Worm (Caenorhabditis elegans): ENCODE results near the gene F14F9.3.

Gene F14F9.3

ce11 chrV:5130018-5130417 lies 8.0 kb upstream of the F14F9.3 start, which contains the start of gene F14F9.8:
F14F9.8 (plus strand) TSS chrV:5130318.
- TF ChIP-seq dao-5 (tag; optimal IDR thresholded peaks at IDR 0.05) (no peak), W03F9.2 (tag; optimal IDR thresholded peaks at IDR 0.05) (no peak), him-1 (tag; optimal IDR thresholded peaks at IDR 0.05) (no peak)

ce11 chrV:5131380-5131779 lies 6.6 kb upstream of the F14F9.3 start:
- TF ChIP-seq dao-5 (tag; optimal IDR thresholded peaks at IDR 0.05) (no peak), W03F9.2 (tag; optimal IDR thresholded peaks at IDR 0.05) (peak; percentile 29), him-1 (tag; optimal IDR thresholded peaks at IDR 0.05) (no peak)

- TF ChIP-seq W03F9.2 (tag; optimal IDR thresholded peaks at IDR 0.05), result no peak
Observed at ce11 chrV:5132441-5132840, 5.6 kb upstream of the F14F9.3 start, which contains the start of gene F14F9.4. F14F9.4 (plus strand) TSS chrV:5132741.

ce11 chrV:5143785-5144184 lies 5.8 kb downstream of the F14F9.3 start, which contains the start of gene srh-129:
srh-129 (minus strand) TSS chrV:5143885.
- no peak for TF ChIP-seq him-1 (tag; optimal IDR thresholded peaks at IDR 0.05)
- TF ChIP-seq dao-5 (tag; optimal IDR thresholded peaks at IDR 0.05), result no peak
- no peak for TF ChIP-seq W03F9.2 (tag; optimal IDR thresholded peaks at IDR 0.05)

- TF ChIP-seq him-1 (tag; optimal IDR thresholded peaks at IDR 0.05) (no peak), dao-5 (tag; optimal IDR thresholded peaks at IDR 0.05) (no peak), W03F9.2 (tag; optimal IDR thresholded peaks at IDR 0.05) (no peak)
Observed at ce11 chrV:5144541-5144940, 6.5 kb downstream of the F14F9.3 start, which contains the start of gene F14F9.2. F14F9.2 (plus strand) TSS chrV:5144841.

ce11 chrV:5146394-5146793 lies 8.4 kb downstream of the F14F9.3 start, which contains the start of gene F14F9.6:
F14F9.6 (minus strand) TSS chrV:5146494.
- TF ChIP-seq dao-5 (tag; optimal IDR thresholded peaks at IDR 0.05) (no peak), him-1 (tag; optimal IDR thresholded peaks at IDR 0.05) (no peak), W03F9.2 (tag; optimal IDR thresholded peaks at IDR 0.05) (no peak)

ce11 chrV:5150880-5151279 lies 12.9 kb downstream of the F14F9.3 start, which contains the start of gene srh-130:
srh-130 (plus strand) TSS chrV:5151180.
- TF ChIP-seq dao-5 (tag; optimal IDR thresholded peaks at IDR 0.05), result no peak

ce11 chrV:5155516-5155915 lies 17.5 kb downstream of the F14F9.3 start, which contains the start of gene srx-38:
srx-38 (minus strand) TSS chrV:5155616.
- TF ChIP-seq W03F9.2 (tag; optimal IDR thresholded peaks at IDR 0.05) (no peak), dao-5 (tag; optimal IDR thresholded peaks at IDR 0.05) (no peak), him-1 (tag; optimal IDR thresholded peaks at IDR 0.05) (no peak)

- no peak for TF ChIP-seq dao-5 (tag; optimal IDR thresholded peaks at IDR 0.05)
- no peak for TF ChIP-seq W03F9.2 (tag; optimal IDR thresholded peaks at IDR 0.05)
- TF ChIP-seq him-1 (tag; optimal IDR thresholded peaks at IDR 0.05), result no peak
Observed at ce11 chrV:5157660-5158059, 19.6 kb downstream of the F14F9.3 start, which contains the start of gene srx-39. srx-39 (minus strand) TSS chrV:5157760.

- no peak for TF ChIP-seq W03F9.2 (tag; optimal IDR thresholded peaks at IDR 0.05)
- TF ChIP-seq dao-5 (tag; optimal IDR thresholded peaks at IDR 0.05), result no peak
- no peak for TF ChIP-seq him-1 (tag; optimal IDR thresholded peaks at IDR 0.05)
Observed at ce11 chrV:5158302-5158701, 20.3 kb downstream of the F14F9.3 start, which contains the start of gene abu-15. abu-15 (plus strand) TSS chrV:5158602.

- TF ChIP-seq W03F9.2 (tag; optimal IDR thresholded peaks at IDR 0.05), result no peak
- no peak for TF ChIP-seq dao-5 (tag; optimal IDR thresholded peaks at IDR 0.05)
- no peak for TF ChIP-seq him-1 (tag; optimal IDR thresholded peaks at IDR 0.05)
Observed at ce11 chrV:5161792-5162191, 23.8 kb downstream of the F14F9.3 start, which contains the start of gene abu-6. abu-6 (minus strand) TSS chrV:5161892.

- TF ChIP-seq dao-5 (tag; optimal IDR thresholded peaks at IDR 0.05), result no peak
- TF ChIP-seq W03F9.2 (tag; optimal IDR thresholded peaks at IDR 0.05), result no peak
- TF ChIP-seq him-1 (tag; optimal IDR thresholded peaks at IDR 0.05), result no peak
Observed at ce11 chrV:5164682-5165081, 26.7 kb downstream of the F14F9.3 start, which contains the start of gene abu-7. abu-7 (minus strand) TSS chrV:5164782.

- no peak for TF ChIP-seq W03F9.2 (tag; optimal IDR thresholded peaks at IDR 0.05)
- no peak for TF ChIP-seq him-1 (tag; optimal IDR thresholded peaks at IDR 0.05)
- no peak for TF ChIP-seq dao-5 (tag; optimal IDR thresholded peaks at IDR 0.05)
Observed at ce11 chrV:5165426-5165825, 27.4 kb downstream of the F14F9.3 start, which contains the start of gene srw-140. srw-140 (plus strand) TSS chrV:5165726.

- TF ChIP-seq him-1 (tag; optimal IDR thresholded peaks at IDR 0.05) (no peak), dao-5 (tag; optimal IDR thresholded peaks at IDR 0.05) (no peak), W03F9.2 (tag; optimal IDR thresholded peaks at IDR 0.05) (no peak)
Observed at ce11 chrV:5169586-5169985, 31.6 kb downstream of the F14F9.3 start, which contains the start of gene srt-64. srt-64 (minus strand) TSS chrV:5169686.

- TF ChIP-seq W03F9.2 (tag; optimal IDR thresholded peaks at IDR 0.05) (no peak), dao-5 (tag; optimal IDR thresholded peaks at IDR 0.05) (no peak), him-1 (tag; optimal IDR thresholded peaks at IDR 0.05) (no peak)
Observed at ce11 chrV:5172833-5173232, 34.8 kb downstream of the F14F9.3 start, which contains the start of gene srt-65. srt-65 (minus strand) TSS chrV:5172933.
